In genomic region chrV:14695713-14696112, ce11 we compare ENCODE assay signal across 4 worm cellular contexts.
TF ChIP-seq lines count a peak whose summit lies in the region.

No protein-coding gene starts in this region.

TF ChIP-seq in whole organism, L1 larva, 84 proteins besides CTCF, POLR2A, EP300 and RAD21:
- TF ChIP-seq lin-35 (GFP tag; optimal IDR thresholded peaks at IDR 0.05; lab: Kevin White, UChicago) (no peak), rnt-1 (tag; optimal IDR thresholded peaks at IDR 0.05; lab: Kevin White, UChicago) (peak; percentile 22), mab-9 (GFP tag; IDR thresholded peaks at IDR 0.05; lab: Robert Waterston, UW) (no peak), nhr-77 (tag; optimal IDR thresholded peaks at IDR 0.05; lab: Kevin White, UChicago) (no peak), snu-23 (GFP tag; optimal IDR thresholded peaks at IDR 0.05; lab: Kevin White, UChicago) (no peak), alr-1 (tag; optimal IDR thresholded peaks at IDR 0.05; lab: Kevin White, UChicago; ENCODE audit: borderline replicate concordance) (no peak), lin-13 (GFP tag; optimal IDR thresholded peaks at IDR 0.05; lab: Kevin White, UChicago) (no peak), lin-14 (GFP tag; optimal IDR thresholded peaks at IDR 0.05; lab: Kevin White, UChicago) (no peak), ces-1 (GFP tag; optimal IDR thresholded peaks at IDR 0.05; lab: Kevin White, UChicago) (no peak), C04F5.9 (tag; optimal IDR thresholded peaks at IDR 0.05; lab: Kevin White, UChicago) (no peak), fos-1 (tag; optimal IDR thresholded peaks at IDR 0.05; lab: Kevin White, UChicago) (no peak), pax-3 (tag; optimal IDR thresholded peaks at IDR 0.05; lab: Kevin White, UChicago) (no peak), hlh-4 (tag; optimal IDR thresholded peaks at IDR 0.05; lab: Kevin White, UChicago) (no peak), pag-3 (tag; optimal IDR thresholded peaks at IDR 0.05; lab: Kevin White, UChicago; ENCODE audit: borderline replicate concordance, insufficient read depth) (peak; percentile 71), snpc-4 (tag; optimal IDR thresholded peaks at IDR 0.05; lab: Kevin White, UChicago) (no peak), hpl-2 (GFP tag; optimal IDR thresholded peaks at IDR 0.05; lab: Kevin White, UChicago) (no peak), mef-2 (tag; optimal IDR thresholded peaks at IDR 0.05; lab: Kevin White, UChicago) (no peak)
TF ChIP-seq in whole organism, L1 larva: peak in this region for 2.

TF ChIP-seq in whole organism, late embryonic, 69 proteins besides CTCF, POLR2A, EP300 and RAD21:
- TF ChIP-seq gmeb-2 (tag; optimal IDR thresholded peaks at IDR 0.05; lab: Kevin White, UChicago): no peak
- TF ChIP-seq unc-55 (GFP tag; optimal IDR thresholded peaks at IDR 0.05; lab: Kevin White, UChicago): peak; percentile 44
- no peak for TF ChIP-seq fax-1 (tag; optimal IDR thresholded peaks at IDR 0.05; lab: Kevin White, UChicago)
- peak; percentile 30 for TF ChIP-seq ceh-18 (tag; optimal IDR thresholded peaks at IDR 0.05; lab: Kevin White, UChicago)
- no peak for TF ChIP-seq ztf-16 (tag; optimal IDR thresholded peaks at IDR 0.05; lab: Kevin White, UChicago)
- no peak for TF ChIP-seq pat-9 (tag; optimal IDR thresholded peaks at IDR 0.05; lab: Kevin White, UChicago)
- no peak for TF ChIP-seq nfya-1 (tag; optimal IDR thresholded peaks at IDR 0.05; lab: Kevin White, UChicago)
- TF ChIP-seq ceh-34 (tag; optimal IDR thresholded peaks at IDR 0.05; lab: Kevin White, UChicago): no peak
TF ChIP-seq in whole organism, late embryonic: peak in this region for 2.

TF ChIP-seq in whole organism, mixed stage, embryonic, 35 proteins besides CTCF, POLR2A, EP300 and RAD21:
- TF ChIP-seq unc-120 (tag; optimal IDR thresholded peaks at IDR 0.05; lab: Kevin White, UChicago; ENCODE audit: poor library complexity, severe bottlenecking) (peak; percentile 35), flh-1 (GFP tag; optimal IDR thresholded peaks at IDR 0.05; lab: Kevin White, UChicago) (no peak), mab-5 (tag; optimal IDR thresholded peaks at IDR 0.05; lab: Kevin White, UChicago) (no peak), bed-3 (GFP tag; optimal IDR thresholded peaks at IDR 0.05; lab: Kevin White, UChicago) (no peak), ham-2 (GFP tag; optimal IDR thresholded peaks at IDR 0.05; lab: Kevin White, UChicago) (no peak), nhr-237 (tag; optimal IDR thresholded peaks at IDR 0.05; lab: Kevin White, UChicago) (no peak), hlh-1 (tag; optimal IDR thresholded peaks at IDR 0.05; lab: Kevin White, UChicago) (peak; percentile 50), drap-1 (GFP tag; optimal IDR thresholded peaks at IDR 0.05; lab: Kevin White, UChicago) (no peak), mep-1 (tag; optimal IDR thresholded peaks at IDR 0.05; lab: Kevin White, UChicago) (no peak), unc-62 (GFP tag; optimal IDR thresholded peaks at IDR 0.05; lab: Kevin White, UChicago) (peak; percentile 32), M03D4.4 (tag; optimal IDR thresholded peaks at IDR 0.05; lab: Kevin White, UChicago) (no peak), lsy-2 (tag; optimal IDR thresholded peaks at IDR 0.05; lab: Kevin White, UChicago) (no peak), snpc-4 (tag; optimal IDR thresholded peaks at IDR 0.05; lab: Kevin White, UChicago) (no peak), sptf-1 (tag; optimal IDR thresholded peaks at IDR 0.05; lab: Kevin White, UChicago) (no peak), elt-3 (tag; optimal IDR thresholded peaks at IDR 0.05; lab: Kevin White, UChicago) (no peak), cnd-1 (tag; optimal IDR thresholded peaks at IDR 0.05; lab: Kevin White, UChicago) (no peak), unc-39 (tag; optimal IDR thresholded peaks at IDR 0.05; lab: Kevin White, UChicago) (no peak), pha-4 (tag; optimal IDR thresholded peaks at IDR 0.05; lab: Kevin White, UChicago) (no peak), zip-8 (tag; optimal IDR thresholded peaks at IDR 0.05; lab: Kevin White, UChicago) (no peak), nhr-76 (tag; optimal IDR thresholded peaks at IDR 0.05; lab: Kevin White, UChicago) (no peak), blmp-1 (tag; optimal IDR thresholded peaks at IDR 0.05; lab: Kevin White, UChicago) (no peak), ceh-43 (GFP tag; optimal IDR thresholded peaks at IDR 0.05; lab: Kevin White, UChicago) (no peak)

TF ChIP-seq in whole organism, young adult, 124 proteins besides CTCF, POLR2A, EP300 and RAD21:
- TF ChIP-seq cebp-1 (GFP tag; IDR thresholded peaks at IDR 0.05; lab: Robert Waterston, UW) (no peak), cebp-1 (tag; optimal IDR thresholded peaks at IDR 0.05; lab: Kevin White, UChicago) (peak; percentile 57), nhr-120 (GFP tag; IDR thresholded peaks at IDR 0.05; lab: Robert Waterston, UW) (no peak), mel-28 (tag; optimal IDR thresholded peaks at IDR 0.05; lab: Kevin White, UChicago; ENCODE audit: borderline replicate concordance) (no peak)
